Fruit fly (Drosophila melanogaster) whole organism, prepupa: ENCODE data around the gene Acp95EF.

Experiments used
- CG10631 ChIP-seq: fragments of 200-800 bp; sonication (Bioruptor generic); optimal IDR thresholded peaks from 2 replicates; lab custom pipeline; 2016; ENCODE audit warnings: missing biosample characterization, missing genetic modification characterization
- CG10669 ChIP-seq: fragments of 200-800 bp; sonication (Bioruptor generic); optimal IDR thresholded peaks from 3 replicates; lab custom pipeline; 2018; ENCODE audit warnings: missing biosample characterization, mild to moderate bottlenecking, missing genetic modification characterization, moderate library complexity
- CG11294 ChIP-seq: fragments of 200-800 bp; sonication (Bioruptor generic); IDR thresholded peaks from 2 replicates; pipeline ENCODE4 v1.3.6; 2022; ENCODE audit warnings: missing biosample characterization, missing genetic modification characterization
- CG11762 ChIP-seq: fragments of 200-800 bp; sonication (Bioruptor generic); optimal IDR thresholded peaks from 3 replicates; lab custom pipeline; 2016; ENCODE audit warnings: missing biosample characterization, missing genetic modification characterization; ENCODE audit not compliant: insufficient read depth
- CG11902 ChIP-seq: fragments of 200-800 bp; sonication (Bioruptor generic); optimal IDR thresholded peaks from 3 replicates; lab custom pipeline; 2016; ENCODE audit warnings: missing biosample characterization, missing genetic modification characterization
- CG15336 ChIP-seq: fragments of 200-800 bp; sonication (Bioruptor generic); IDR thresholded peaks from 2 replicates; pipeline ENCODE4 v1.3.6; 2022; ENCODE audit warnings: missing biosample characterization, missing genetic modification characterization
- CG1621 ChIP-seq: fragments of 200-800 bp; sonication (Bioruptor generic); optimal IDR thresholded peaks from 3 replicates; lab custom pipeline; 2018; ENCODE audit warnings: missing biosample characterization, mild to moderate bottlenecking, missing genetic modification characterization
- CG3032 ChIP-seq: fragments of 200-800 bp; optimal IDR thresholded peaks from 2 replicates; lab custom pipeline; 2019; ENCODE audit warnings: missing biosample characterization, mild to moderate bottlenecking, missing genetic modification characterization, moderate library complexity
- CG31627 ChIP-seq: fragments of 200-800 bp; sonication (Bioruptor generic); optimal IDR thresholded peaks from 3 replicates; lab custom pipeline; 2016; ENCODE audit warnings: missing biosample characterization, missing genetic modification characterization
- CG32006 ChIP-seq: fragments of 200-800 bp; sonication (Bioruptor generic); optimal IDR thresholded peaks from 3 replicates; lab custom pipeline; 2017; ENCODE audit warnings: missing biosample characterization, mild to moderate bottlenecking, missing genetic modification characterization
- CG34406 ChIP-seq: fragments of 200-800 bp; sonication (Bioruptor generic); optimal IDR thresholded peaks from 3 replicates; lab custom pipeline; 2016; ENCODE audit warnings: missing biosample characterization, missing genetic modification characterization
- CG3919 ChIP-seq: fragments of 200-800 bp; sonication (Bioruptor generic); optimal IDR thresholded peaks from 3 replicates; lab custom pipeline; 2016; ENCODE audit warnings: missing biosample characterization, missing genetic modification characterization
- CG6163 ChIP-seq: fragments of 200-800 bp; sonication (Bioruptor generic); IDR thresholded peaks from 3 replicates; pipeline ENCODE4 v1.3.6; 2022; ENCODE audit warnings: missing biosample characterization, missing genetic modification characterization
- CG6276 ChIP-seq: fragments of 200-800 bp; sonication (Bioruptor generic); optimal IDR thresholded peaks from 2 replicates; lab custom pipeline; 2017; ENCODE audit warnings: missing biosample characterization, mild to moderate bottlenecking, missing genetic modification characterization
- CG6792 ChIP-seq: fragments of 200-800 bp; sonication (Bioruptor generic); optimal IDR thresholded peaks from 3 replicates; lab custom pipeline; 2016; ENCODE audit warnings: missing biosample characterization, missing genetic modification characterization
- CG6808 ChIP-seq: fragments of 200-800 bp; sonication (Bioruptor generic); optimal IDR thresholded peaks from 3 replicates; lab custom pipeline; 2017; ENCODE audit warnings: missing biosample characterization, missing genetic modification characterization, mild to moderate bottlenecking, moderate library complexity, missing genetic modification reagents
- CG6854 ChIP-seq: fragments of 200-800 bp; sonication (Bioruptor generic); optimal IDR thresholded peaks from 2 replicates; lab custom pipeline; 2017; ENCODE audit warnings: missing biosample characterization, mild to moderate bottlenecking, missing genetic modification characterization
- CG7368 ChIP-seq: fragments of 200-800 bp; sonication (Bioruptor generic); optimal IDR thresholded peaks from 3 replicates; lab custom pipeline; 2016; ENCODE audit warnings: missing biosample characterization, missing genetic modification characterization
- CG8119 ChIP-seq: fragments of 200-800 bp; sonication (Bioruptor generic); IDR thresholded peaks from 3 replicates; pipeline ENCODE4 v1.3.6; 2022; ENCODE audit warnings: missing biosample characterization, missing genetic modification characterization
- CG8319 ChIP-seq: fragments of 200-800 bp; sonication (Bioruptor generic); optimal IDR thresholded peaks from 3 replicates; lab custom pipeline; 2016; ENCODE audit warnings: missing biosample characterization, missing genetic modification characterization
- CG9139 ChIP-seq: fragments of 200-800 bp; sonication (Bioruptor generic); optimal IDR thresholded peaks from 3 replicates; lab custom pipeline; 2017; ENCODE audit warnings: missing biosample characterization, mild to moderate bottlenecking, missing genetic modification characterization
- Eip75B ChIP-seq: fragments of 200-800 bp; sonication (Bioruptor generic); optimal IDR thresholded peaks from 3 replicates; lab custom pipeline; 2016; ENCODE audit warnings: missing biosample characterization, missing genetic modification characterization
- Eip78C ChIP-seq: fragments of 200-800 bp; sonication (Bioruptor generic); peaks from one replicate; lab custom pipeline; 2016; ENCODE audit warnings: missing biosample characterization, missing genetic modification characterization
- Ets96B ChIP-seq: fragments of 200-800 bp; optimal IDR thresholded peaks from 2 replicates; lab custom pipeline; 2019; ENCODE audit warnings: missing biosample characterization, mild to moderate bottlenecking, missing genetic modification characterization, moderate library complexity
- Gug ChIP-seq: fragments of 200-800 bp; sonication (Bioruptor generic); IDR thresholded peaks from 2 replicates; pipeline ENCODE4 v1.3.6; 2022; ENCODE audit warnings: missing biosample characterization, missing genetic modification characterization
- Hr4 ChIP-seq: fragments of 200-800 bp; sonication (Bioruptor generic); optimal IDR thresholded peaks from 3 replicates; lab custom pipeline; 2016; ENCODE audit warnings: missing biosample characterization, missing genetic modification characterization
- Lpt ChIP-seq: fragments of 200-800 bp; sonication (Bioruptor generic); optimal IDR thresholded peaks from 3 replicates; lab custom pipeline; 2016; ENCODE audit warnings: missing biosample characterization, missing genetic modification characterization
- Met ChIP-seq: fragments of 200-800 bp; sonication (Bioruptor generic); optimal IDR thresholded peaks from 3 replicates; lab custom pipeline; 2016; ENCODE audit warnings: missing biosample characterization, missing genetic modification characterization
- Sox102F ChIP-seq: fragments of 200-800 bp; sonication (Bioruptor generic); optimal IDR thresholded peaks from 2 replicates; lab custom pipeline; 2016; ENCODE audit warnings: missing biosample characterization, mild to moderate bottlenecking, missing genetic modification characterization
- Sox14 ChIP-seq: fragments of 200-800 bp; sonication (Bioruptor generic); optimal IDR thresholded peaks from 3 replicates; lab custom pipeline; 2016; ENCODE audit warnings: missing biosample characterization, missing genetic modification characterization
- Sox15 ChIP-seq: fragments of 200-800 bp; sonication (Bioruptor generic); optimal IDR thresholded peaks from 3 replicates; lab custom pipeline; 2016; ENCODE audit warnings: missing biosample characterization, missing genetic modification characterization
- achi ChIP-seq: fragments of 200-800 bp; sonication (Bioruptor generic); optimal IDR thresholded peaks from 3 replicates; lab custom pipeline; 2016; ENCODE audit warnings: missing biosample characterization, missing genetic modification characterization
- acj6 ChIP-seq: fragments of 200-800 bp; sonication (Bioruptor generic); optimal IDR thresholded peaks from 3 replicates; lab custom pipeline; 2016; ENCODE audit warnings: missing biosample characterization, missing genetic modification characterization
- cyc ChIP-seq: fragments of 200-800 bp; sonication (Bioruptor generic); optimal IDR thresholded peaks from 3 replicates; lab custom pipeline; 2016; ENCODE audit warnings: missing biosample characterization, missing genetic modification characterization
- dsx ChIP-seq: fragments of 200-800 bp; optimal IDR thresholded peaks from 3 replicates; lab custom pipeline; 2019; ENCODE audit warnings: missing biosample characterization, mild to moderate bottlenecking, missing genetic modification characterization, moderate library complexity; ENCODE audit not compliant: poor library complexity, severe bottlenecking
- eg ChIP-seq: fragments of 200-800 bp; sonication (Bioruptor generic); IDR thresholded peaks from 3 replicates; pipeline ENCODE4 v1.3.6; 2022; ENCODE audit warnings: missing biosample characterization, missing genetic modification characterization
- esn ChIP-seq: fragments of 200-800 bp; sonication (Bioruptor generic); optimal IDR thresholded peaks from 2 replicates; lab custom pipeline; 2016; ENCODE audit warnings: missing biosample characterization, mild to moderate bottlenecking, missing genetic modification characterization, moderate library complexity
- fd59A ChIP-seq: fragments of 200-800 bp; sonication (Bioruptor generic); optimal IDR thresholded peaks from 2 replicates; lab custom pipeline; 2017; ENCODE audit warnings: missing biosample characterization, mild to moderate bottlenecking, missing genetic modification characterization, missing genetic modification reagents
- fd85E ChIP-seq: fragments of 200-800 bp; sonication (Bioruptor generic); optimal IDR thresholded peaks from 3 replicates; lab custom pipeline; 2016; ENCODE audit warnings: missing biosample characterization, missing genetic modification characterization
- fkh ChIP-seq: fragments of 200-800 bp; sonication (Bioruptor generic); optimal IDR thresholded peaks from 3 replicates; lab custom pipeline; 2017; ENCODE audit warnings: missing biosample characterization, mild to moderate bottlenecking, missing genetic modification characterization, moderate library complexity
- lz ChIP-seq: fragments of 200-800 bp; sonication (Bioruptor generic); optimal IDR thresholded peaks from 3 replicates; lab custom pipeline; 2016; ENCODE audit warnings: missing biosample characterization, missing genetic modification characterization
- net ChIP-seq: fragments of 200-800 bp; sonication (Bioruptor generic); optimal IDR thresholded peaks from 3 replicates; lab custom pipeline; 2016; ENCODE audit warnings: missing biosample characterization, missing genetic modification characterization
- pdm3 ChIP-seq: fragments of 200-800 bp; sonication (Bioruptor generic); optimal IDR thresholded peaks from 3 replicates; lab custom pipeline; 2016; ENCODE audit warnings: missing biosample characterization, missing genetic modification characterization
- salr ChIP-seq, 2 experiments: fragments of 200-800 bp; sonication (Bioruptor generic); optimal IDR thresholded peaks; 3 replicates each; lab custom pipeline; 2016 to 2018; ENCODE audit warnings: missing biosample characterization in 2 of 2, missing genetic modification characterization in 2 of 2, mild to moderate bottlenecking in 1 of 2
- spab ChIP-seq: fragments of 200-800 bp; sonication (Bioruptor generic); optimal IDR thresholded peaks from 2 replicates; lab custom pipeline; 2017; ENCODE audit warnings: missing biosample characterization, mild to moderate bottlenecking, missing genetic modification characterization, missing genetic modification reagents
- svp ChIP-seq: fragments of 200-800 bp; sonication (Bioruptor generic); peaks from one replicate; lab custom pipeline; 2016; ENCODE audit warnings: missing biosample characterization, missing genetic modification characterization
- topi ChIP-seq: fragments of 200-800 bp; sonication (Bioruptor generic); optimal IDR thresholded peaks from 3 replicates; lab custom pipeline; 2016; ENCODE audit warnings: missing biosample characterization, missing genetic modification characterization
- vri ChIP-seq: fragments of 200-800 bp; sonication (Bioruptor generic); optimal IDR thresholded peaks from 3 replicates; lab custom pipeline; 2016; ENCODE audit warnings: missing biosample characterization, mild to moderate bottlenecking, missing genetic modification characterization

The Acp95EF gene

DNA sequence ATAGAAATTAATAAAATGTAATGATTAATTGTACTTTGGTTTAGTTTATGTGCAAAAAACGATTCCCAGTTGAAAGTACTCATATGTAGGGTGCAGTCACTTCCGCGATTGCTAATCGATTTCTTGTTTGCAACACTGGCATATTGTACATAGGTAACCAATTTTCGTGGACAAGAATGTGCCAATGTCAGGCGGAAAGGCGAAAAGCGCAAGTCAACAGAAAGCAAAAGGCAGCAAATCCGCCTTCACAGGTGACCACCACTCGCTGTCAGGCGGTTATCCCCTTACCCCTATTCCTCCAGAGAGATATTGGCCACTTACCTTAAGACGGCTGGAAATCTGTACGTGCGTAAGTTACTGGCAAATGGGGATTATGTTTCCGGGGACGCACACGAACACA is 41.8 kb downstream of the Acp95EF start:
- TF ChIP-seq CG11762 (GFP tag; lab: Kevin White, UChicago) (no peak), Eip75B (GFP tag; lab: Kevin White, UChicago) (no peak), Gug (GFP tag; lab: Robert Waterston, UW) (no peak), Eip78C (GFP tag; lab: Kevin White, UChicago) (no peak), CG10631 (no peak), fd85E (GFP tag; lab: Kevin White, UChicago) (no peak), spab (GFP tag; lab: Kevin White, UChicago) (no peak), fd59A (no peak), CG6276 (GFP tag; lab: Kevin White, UChicago) (no peak), lz (GFP tag; lab: Kevin White, UChicago) (no peak), CG8119 (GFP tag; lab: Robert Waterston, UW) (no peak), Met (GFP tag; lab: Kevin White, UChicago) (no peak), CG31627 (GFP tag; lab: Kevin White, UChicago) (no peak), salr (GFP tag; optimal IDR thresholded peaks at IDR 0.05; lab: Kevin White, UChicago) (no peak), CG6792 (no peak), cyc (no peak), CG3919 (GFP tag; lab: Kevin White, UChicago) (no peak), CG6163 (GFP tag; lab: Robert Waterston, UW) (no peak), Sox14 (GFP tag; lab: Kevin White, UChicago) (no peak)

dm6 chr3R:24271071-24271470 is 42.3 kb downstream of the Acp95EF start, which contains the start of gene jar:
TSS of gene jar (minus strand) at chr3R:24271233.
- no peak for TF ChIP-seq Sox15
- peak; percentile 26; the same call in 1 of the 3 replicates for TF ChIP-seq CG8119 (GFP tag; lab: Robert Waterston, UW)
- no peak for TF ChIP-seq topi (GFP tag; lab: Kevin White, UChicago)
- TF ChIP-seq Gug (GFP tag; lab: Robert Waterston, UW): no peak
- no peak for TF ChIP-seq Met (GFP tag; lab: Kevin White, UChicago)
- TF ChIP-seq net (GFP tag; lab: Kevin White, UChicago): no peak
- TF ChIP-seq achi (GFP tag; lab: Kevin White, UChicago): no peak
- TF ChIP-seq eg (GFP tag; lab: Robert Waterston, UW): peak; percentile 24; the same call in 1 of the 3 replicates
- no peak for TF ChIP-seq CG11902
- TF ChIP-seq CG34406: no peak
- peak; percentile 64 for TF ChIP-seq CG6854 (GFP tag; lab: Kevin White, UChicago)
- TF ChIP-seq CG32006 (GFP tag; lab: Kevin White, UChicago): no peak
- TF ChIP-seq lz (GFP tag; lab: Kevin White, UChicago): no peak
- TF ChIP-seq Sox102F (GFP tag; lab: Kevin White, UChicago): no peak
- TF ChIP-seq Eip78C (GFP tag; lab: Kevin White, UChicago): peak; percentile 81
- TF ChIP-seq CG10669 (GFP tag; lab: Kevin White, UChicago): no peak
- no peak for TF ChIP-seq CG11762 (GFP tag; lab: Kevin White, UChicago)
- TF ChIP-seq CG3032: peak; percentile 11
- no peak for TF ChIP-seq Lpt (GFP tag; lab: Kevin White, UChicago)
- peak; percentile 27 for TF ChIP-seq Eip75B (GFP tag; lab: Kevin White, UChicago)
- TF ChIP-seq Ets96B: peak; percentile 1
- TF ChIP-seq CG3919 (GFP tag; lab: Kevin White, UChicago): peak; percentile 21
- peak; percentile 42 for TF ChIP-seq dsx (GFP tag; lab: Kevin White, UChicago)
- no peak for TF ChIP-seq CG6808 (GFP tag; lab: Kevin White, UChicago)
- TF ChIP-seq CG9139 (GFP tag; lab: Kevin White, UChicago): peak; percentile 15
- TF ChIP-seq fd59A: no peak
- no peak for TF ChIP-seq pdm3 (GFP tag; lab: Kevin White, UChicago)
- no peak for TF ChIP-seq CG10631
- no peak for TF ChIP-seq CG8319 (GFP tag; lab: Kevin White, UChicago)
- TF ChIP-seq Hr4 (GFP tag; lab: Kevin White, UChicago): no peak
- TF ChIP-seq CG6792: no peak
- peak; percentile 10 for TF ChIP-seq CG1621
- no peak for TF ChIP-seq vri (GFP tag; lab: Kevin White, UChicago)
- TF ChIP-seq esn (GFP tag; lab: Kevin White, UChicago): peak; percentile 42
- peak; percentile 36; the same call in 1 of the 3 replicates for TF ChIP-seq CG6163 (GFP tag; lab: Robert Waterston, UW)
- no peak for TF ChIP-seq CG11294 (GFP tag; lab: Robert Waterston, UW)
- peak; percentile 42; the same call in 1 of the 2 replicates for TF ChIP-seq CG15336 (GFP tag; lab: Robert Waterston, UW)
- TF ChIP-seq Sox14 (GFP tag; lab: Kevin White, UChicago): peak; percentile 28
- no peak for TF ChIP-seq salr (GFP tag; optimal IDR thresholded peaks at IDR 0.05; lab: Kevin White, UChicago)
- TF ChIP-seq spab (GFP tag; lab: Kevin White, UChicago): no peak
- no peak for TF ChIP-seq svp (GFP tag; lab: Kevin White, UChicago)
- no peak for TF ChIP-seq CG7368 (GFP tag; lab: Kevin White, UChicago)
- TF ChIP-seq CG6276 (GFP tag; lab: Kevin White, UChicago): no peak
- peak; percentile 47 for TF ChIP-seq fkh
- no peak for TF ChIP-seq acj6 (GFP tag; lab: Kevin White, UChicago)
